Worm (Caenorhabditis elegans) whole organism, L1 larva: ENCODE data around the gene B0507.3.

Experiments
- aha-1 ChIP-seq: fragments of 150-350 bp; optimal IDR thresholded peaks from 2 replicates; lab custom pipeline; 2014; ENCODE audit warnings: missing biosample characterization, missing genetic modification characterization
- aly-2 ChIP-seq: fragments of 150-350 bp; optimal IDR thresholded peaks from 2 replicates; lab custom pipeline; 2014; ENCODE audit warnings: missing biosample characterization, missing genetic modification characterization
- ceh-63 ChIP-seq: fragments of 200-800 bp; sonication (Bioruptor generic); optimal IDR thresholded peaks from 2 replicates; lab custom pipeline; 2018; ENCODE audit warnings: mild to moderate bottlenecking, missing genetic modification characterization, missing compliant biosample characterization
- ceh-8 ChIP-seq: fragments of 200-800 bp; sonication (Bioruptor generic); optimal IDR thresholded peaks from 2 replicates; lab custom pipeline; 2018; ENCODE audit warnings: mild to moderate bottlenecking, missing genetic modification characterization, moderate library complexity, missing compliant biosample characterization
- ceh-88 ChIP-seq: fragments of 200-800 bp; sonication (Bioruptor generic); IDR thresholded peaks from 2 replicates; pipeline ENCODE4 v1.3.6; 2022; ENCODE audit warnings: missing genetic modification characterization, missing compliant biosample characterization
- ces-1 ChIP-seq: fragments of 150-350 bp; optimal IDR thresholded peaks from 2 replicates; lab custom pipeline; 2014; ENCODE audit warnings: missing biosample characterization, missing genetic modification reagents, missing genetic modification characterization
- dpl-1 ChIP-seq, 3 experiments: fragments of 150-350 bp in 2 of 3; sonication (generic microtip) in 1 of 3; optimal IDR thresholded peaks; 2 replicates each; lab custom pipeline; 2014 to 2017; ENCODE audit warnings: missing biosample characterization in 3 of 3, missing genetic modification characterization in 3 of 3, missing genetic modification reagents in 3 of 3
- efl-1 ChIP-seq, 4 experiments: fragments of 150-350 bp; optimal IDR thresholded peaks in 3 of 4; peaks in 1 of 4; 1 replicate in 1 of 4; 2 replicates in 3 of 4; lab custom pipeline; 2014; ENCODE audit warnings: missing biosample characterization in 2 of 4, missing genetic modification characterization in 2 of 4, missing genetic modification reagents in 2 of 4
- efl-3 ChIP-seq: fragments of 200-800 bp; sonication (Bioruptor generic); optimal IDR thresholded peaks from 2 replicates; lab custom pipeline; 2018; ENCODE audit warnings: mild to moderate bottlenecking, missing genetic modification characterization, missing compliant biosample characterization
- elt-2 ChIP-seq: sonication (generic microtip); optimal IDR thresholded peaks from 2 replicates; lab custom pipeline; 2016; ENCODE audit warnings: missing genetic modification characterization, mild to moderate bottlenecking, inconsistent platforms, missing compliant biosample characterization, missing genetic modification reagents
- ets-5 ChIP-seq: fragments of 200-800 bp; sonication (Bioruptor generic); IDR thresholded peaks from 2 replicates; pipeline ENCODE4 v1.3.6; 2022; ENCODE audit warnings: missing genetic modification characterization, missing compliant biosample characterization
- fkh-4 ChIP-seq: sonication (generic microtip); optimal IDR thresholded peaks from 2 replicates; lab custom pipeline; 2016; ENCODE audit warnings: missing compliant biosample characterization, missing genetic modification characterization, borderline replicate concordance
- lin-13 ChIP-seq: fragments of 150-350 bp; optimal IDR thresholded peaks from 2 replicates; lab custom pipeline; 2014; ENCODE audit warnings: missing biosample characterization, missing genetic modification reagents, missing genetic modification characterization
- lin-14 ChIP-seq: fragments of 200-800 bp; sonication (Bioruptor generic); optimal IDR thresholded peaks from 2 replicates; lab custom pipeline; 2018; ENCODE audit warnings: mild to moderate bottlenecking, missing genetic modification characterization, moderate library complexity, missing compliant biosample characterization
- lin-35 ChIP-seq, 2 experiments: fragments of 150-350 bp; optimal IDR thresholded peaks; 2 replicates each; lab custom pipeline; 2014; ENCODE audit warnings: missing biosample characterization in 2 of 2, missing genetic modification characterization in 2 of 2, missing genetic modification reagents in 2 of 2
- lin-39 ChIP-seq: fragments of 150-350 bp; optimal IDR thresholded peaks from 2 replicates; lab custom pipeline; 2014; ENCODE audit warnings: missing biosample characterization, missing genetic modification reagents, missing genetic modification characterization
- mab-9 ChIP-seq: fragments of 200-800 bp; sonication (Bioruptor generic); IDR thresholded peaks from 2 replicates; pipeline ENCODE4 v1.3.6; 2022; ENCODE audit warnings: missing genetic modification reagents, missing genetic modification characterization, missing compliant biosample characterization
- mdl-1 ChIP-seq, 2 experiments: fragments of 150-350 bp; optimal IDR thresholded peaks; 2 replicates each; lab custom pipeline; 2014 to 2017; ENCODE audit warnings: missing biosample characterization in 2 of 2, missing genetic modification characterization in 2 of 2, inconsistent platforms in 1 of 2
- mep-1 ChIP-seq: fragments of 150-350 bp; optimal IDR thresholded peaks from 2 replicates; lab custom pipeline; 2014; ENCODE audit warnings: missing biosample characterization, missing genetic modification characterization
- nhr-11 ChIP-seq: fragments of 150-350 bp; optimal IDR thresholded peaks from 2 replicates; lab custom pipeline; 2014; ENCODE audit warnings: missing biosample characterization, missing genetic modification characterization
- nhr-12 ChIP-seq: sonication (generic microtip); optimal IDR thresholded peaks from 2 replicates; lab custom pipeline; 2017; ENCODE audit warnings: missing biosample characterization, missing genetic modification characterization
- nhr-19 ChIP-seq: fragments of 200-800 bp; sonication (Bioruptor generic); conservative IDR thresholded peaks from 2 replicates; pipeline ENCODE4 v1.3.6; 2022; ENCODE audit warnings: missing genetic modification characterization, missing compliant biosample characterization
- nhr-28 ChIP-seq: fragments of 150-350 bp; optimal IDR thresholded peaks from 2 replicates; lab custom pipeline; 2014; ENCODE audit warnings: missing biosample characterization, missing genetic modification characterization
- nhr-71 ChIP-seq: sonication (generic microtip); optimal IDR thresholded peaks from 2 replicates; lab custom pipeline; 2016; ENCODE audit warnings: mild to moderate bottlenecking, missing genetic modification characterization, moderate library complexity, missing compliant biosample characterization
- nhr-76 ChIP-seq: sonication (generic microtip); optimal IDR thresholded peaks from 2 replicates; lab custom pipeline; 2017; ENCODE audit warnings: missing biosample characterization, missing genetic modification characterization
- nhr-77 ChIP-seq: fragments of 150-350 bp; optimal IDR thresholded peaks from 2 replicates; lab custom pipeline; 2014; ENCODE audit warnings: missing biosample characterization, missing genetic modification characterization
- nhr-84 ChIP-seq: sonication (generic microtip); optimal IDR thresholded peaks from 2 replicates; lab custom pipeline; 2017; ENCODE audit warnings: missing biosample characterization, missing genetic modification characterization
- nhr-85 ChIP-seq: sonication (generic microtip); peaks from one replicate; lab custom pipeline; 2016; ENCODE audit warnings: missing genetic modification characterization, inconsistent platforms, missing compliant biosample characterization
- pax-3 ChIP-seq: fragments of 200-800 bp; sonication (Bioruptor generic); optimal IDR thresholded peaks from 2 replicates; lab custom pipeline; 2018; ENCODE audit warnings: mild to moderate bottlenecking, missing genetic modification characterization, moderate library complexity, missing compliant biosample characterization
- pqm-1 ChIP-seq: sonication (generic microtip); optimal IDR thresholded peaks from 3 replicates; lab custom pipeline; 2017; ENCODE audit warnings: missing biosample characterization, missing genetic modification characterization
- skn-1 ChIP-seq: fragments of 150-350 bp; optimal IDR thresholded peaks from 2 replicates; lab custom pipeline; 2014; ENCODE audit warnings: missing biosample characterization, missing genetic modification characterization
- swsn-7 ChIP-seq: sonication (generic microtip); optimal IDR thresholded peaks from 2 replicates; lab custom pipeline; 2016; ENCODE audit warnings: missing genetic modification characterization, missing compliant biosample characterization
- unc-30 ChIP-seq: sonication (generic microtip); optimal IDR thresholded peaks from 2 replicates; lab custom pipeline; 2017; ENCODE audit warnings: missing biosample characterization, missing genetic modification characterization
- unc-98 ChIP-seq: fragments of 200-800 bp; sonication (Bioruptor generic); IDR thresholded peaks from 2 replicates; pipeline ENCODE4 v1.3.6; 2022; ENCODE audit warnings: missing genetic modification characterization, missing compliant biosample characterization
- ztf-4 ChIP-seq: fragments of 150-350 bp; optimal IDR thresholded peaks from 2 replicates; lab custom pipeline; 2014; ENCODE audit warnings: missing biosample characterization, missing genetic modification characterization

The B0507.3 gene

DNA sequence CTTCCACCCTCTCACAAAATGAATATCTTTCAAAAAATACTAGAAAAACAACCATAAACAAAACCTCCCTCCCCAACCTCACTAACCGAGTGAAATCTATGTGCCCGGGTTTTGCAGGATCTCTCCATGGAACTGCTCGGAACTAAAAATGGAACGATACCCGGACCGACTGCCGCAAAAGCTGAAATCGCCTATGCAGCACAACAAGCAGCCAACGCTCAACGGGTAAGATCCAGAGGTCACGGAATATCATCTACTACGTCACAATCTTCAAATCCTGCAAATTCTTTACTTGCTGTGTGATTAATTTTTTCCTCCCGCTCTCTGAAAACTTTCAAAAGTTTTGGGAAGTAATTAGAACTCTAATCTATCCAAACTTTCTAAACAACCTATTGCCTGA lies 20.6 kb downstream of the B0507.3 start:
- TF ChIP-seq lin-35 (GFP tag; optimal IDR thresholded peaks at IDR 0.05; lab: Kevin White, UChicago) (no peak), mdl-1 (tag; optimal IDR thresholded peaks at IDR 0.05; lab: Kevin White, UChicago) (no peak), lin-39 (no peak), nhr-85 (tag; lab: Kevin White, UChicago) (no peak), skn-1 (tag; lab: Kevin White, UChicago) (no peak)

DNA sequence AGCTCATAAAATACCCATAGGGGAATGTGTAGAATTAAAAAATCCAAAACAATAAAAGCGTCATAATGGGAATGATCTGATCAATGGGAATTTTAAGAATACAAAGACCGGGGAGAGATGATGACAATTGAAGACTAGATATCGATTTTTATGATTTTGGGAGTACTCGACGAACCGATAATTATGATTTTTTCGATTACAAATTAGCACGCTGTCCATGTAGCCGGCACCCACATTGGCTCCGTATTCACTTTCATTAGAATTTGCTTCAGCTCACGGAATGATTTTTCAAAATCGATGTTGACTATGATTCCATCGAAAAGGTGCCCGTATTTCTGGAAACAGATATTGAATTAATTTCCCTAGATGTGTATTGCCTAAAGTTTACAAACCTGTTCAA lies 24.1 kb downstream of the B0507.3 start:
- no peak for TF ChIP-seq nhr-11 (tag; lab: Kevin White, UChicago)
- no peak for TF ChIP-seq unc-98 (GFP tag; lab: Robert Waterston, UW)
- TF ChIP-seq ces-1 (GFP tag; lab: Kevin White, UChicago), result no peak
- TF ChIP-seq nhr-84 (tag; lab: Kevin White, UChicago), result no peak
- no peak for TF ChIP-seq dpl-1 (GFP tag; optimal IDR thresholded peaks at IDR 0.05; lab: Kevin White, UChicago)

DNA sequence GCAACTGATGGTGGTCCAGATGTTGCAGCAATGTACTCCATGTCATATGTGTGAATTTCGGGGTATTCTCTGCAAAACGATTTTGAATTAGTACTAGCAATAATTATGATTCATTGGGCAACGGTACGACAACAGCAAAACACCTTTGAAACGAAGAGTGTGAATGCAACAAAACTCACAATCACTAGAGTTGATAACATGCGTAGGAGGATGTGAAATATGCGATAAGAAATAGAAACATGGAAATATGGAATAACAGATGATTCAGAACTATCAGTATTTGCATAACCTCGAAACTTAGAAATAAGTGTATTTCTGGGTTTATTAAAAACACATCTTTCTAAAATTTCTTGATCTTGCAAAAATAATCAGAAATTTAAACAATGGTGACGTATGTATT lies 26.8 kb downstream of the B0507.3 start:
- no peak for TF ChIP-seq lin-39
- TF ChIP-seq ztf-4 (tag; lab: Kevin White, UChicago), result no peak
- no peak for TF ChIP-seq nhr-12
- no peak for TF ChIP-seq aha-1 (tag; lab: Kevin White, UChicago)
- peak; percentile 55 for TF ChIP-seq elt-2 (tag; lab: Kevin White, UChicago)
- TF ChIP-seq ceh-63 (GFP tag; lab: Kevin White, UChicago), result no peak
- no peak for TF ChIP-seq nhr-28 (tag; lab: Kevin White, UChicago)
- TF ChIP-seq lin-13 (GFP tag; lab: Kevin White, UChicago), result no peak
- no peak for TF ChIP-seq mep-1 (tag; lab: Kevin White, UChicago)
- TF ChIP-seq ets-5 (GFP tag; lab: Robert Waterston, UW), result no peak
- TF ChIP-seq pax-3 (tag; lab: Kevin White, UChicago), result no peak
- peak; percentile 12 for TF ChIP-seq pqm-1
- no peak for TF ChIP-seq nhr-76 (tag; lab: Kevin White, UChicago)
- no peak for TF ChIP-seq swsn-7 (tag; lab: Kevin White, UChicago)
- TF ChIP-seq efl-1 (optimal IDR thresholded peaks at IDR 0.05; lab: Kevin White, UChicago), result no peak
- peak in 1 of 2 experiments; percentile 3 for TF ChIP-seq efl-1 (GFP tag; optimal IDR thresholded peaks at IDR 0.05 in 1 of 2; lab: Kevin White, UChicago)
- no peak for TF ChIP-seq nhr-71 (tag; lab: Kevin White, UChicago)
- no peak for TF ChIP-seq ceh-8 (GFP tag; lab: Kevin White, UChicago)
- no peak for TF ChIP-seq nhr-84 (tag; lab: Kevin White, UChicago)
- no peak for TF ChIP-seq nhr-19 (GFP tag; lab: Robert Waterston, UW)
- no peak for TF ChIP-seq mab-9
- TF ChIP-seq ces-1 (GFP tag; lab: Kevin White, UChicago), result no peak
- TF ChIP-seq unc-30 (tag; lab: Kevin White, UChicago), result no peak
- no peak for TF ChIP-seq aly-2 (tag; lab: Kevin White, UChicago)
- TF ChIP-seq skn-1 (tag; lab: Kevin White, UChicago), result no peak
- no peak for TF ChIP-seq nhr-77 (tag; lab: Kevin White, UChicago)
- no peak for TF ChIP-seq efl-3 (GFP tag; lab: Kevin White, UChicago)
- TF ChIP-seq lin-14 (GFP tag; lab: Kevin White, UChicago), result peak; percentile 1
- no peak for TF ChIP-seq ceh-88 (GFP tag; lab: Robert Waterston, UW)
- no peak for TF ChIP-seq fkh-4 (tag; lab: Kevin White, UChicago)
- TF ChIP-seq, all 84 proteins: peak for 4

DNA sequence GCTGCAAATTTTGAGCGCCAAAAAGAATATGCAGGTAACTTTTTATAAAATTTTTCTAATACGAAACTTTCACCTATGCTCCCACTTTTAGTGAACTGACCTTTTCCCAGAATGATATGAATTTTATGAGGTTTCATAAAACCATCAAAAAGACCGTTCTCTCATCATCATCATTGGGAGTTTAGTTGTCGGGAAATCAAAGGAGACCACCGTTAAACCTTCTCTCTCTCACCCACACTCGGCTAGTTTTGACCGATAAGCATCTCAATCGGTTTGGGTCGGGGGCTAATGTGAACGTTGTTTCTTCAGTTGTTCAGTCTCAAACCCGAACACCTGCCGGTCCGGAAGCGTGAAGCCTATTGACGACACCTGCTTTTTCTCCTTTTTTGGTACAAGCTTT lies 27.5 kb downstream of the B0507.3 start:
- TF ChIP-seq ztf-4 (tag; lab: Kevin White, UChicago), result no peak
- TF ChIP-seq nhr-28 (tag; lab: Kevin White, UChicago), result no peak
- no peak for TF ChIP-seq efl-1 (optimal IDR thresholded peaks at IDR 0.05; lab: Kevin White, UChicago)
- TF ChIP-seq efl-1 (GFP tag; optimal IDR thresholded peaks at IDR 0.05 in 1 of 2; lab: Kevin White, UChicago), result peak in 1 of 2 experiments; percentile 75
